Fruit fly (Drosophila melanogaster): ENCODE results near the gene eIF5B.

eIF5B gene

dm6 chr3L:3472786-3473185, 12.0 kb upstream of the eIF5B start (continued):
- TF ChIP-seq CG17385 (GFP tag; optimal IDR thresholded peaks at IDR 0.05) (peak; percentile 78), CG33557 (GFP tag; optimal IDR thresholded peaks at IDR 0.05) (no peak), CG4707 (GFP tag; optimal IDR thresholded peaks at IDR 0.05) (peak; percentile 14), inv (GFP tag; IDR thresholded peaks at IDR 0.05; ENCODE audit: partially characterized antibody) (no peak), Atf3 (GFP tag; optimal IDR thresholded peaks at IDR 0.05) (no peak), CG3838 (GFP tag; optimal IDR thresholded peaks at IDR 0.05) (no peak), psq (GFP tag; optimal IDR thresholded peaks at IDR 0.05) (no peak), tup (GFP tag; optimal IDR thresholded peaks at IDR 0.05) (peak; percentile 14), CG4424 (GFP tag; optimal IDR thresholded peaks at IDR 0.05) (peak; percentile 56), tgo (GFP tag; IDR thresholded peaks at IDR 0.05) (peak; percentile 25; the same call in 1 of the 3 replicates), Hmr (GFP tag; optimal IDR thresholded peaks at IDR 0.05) (peak; percentile 94), zfh1 (GFP tag; IDR thresholded peaks at IDR 0.05) (peak; percentile 36; the same call in 1 of the 3 replicates), az2 (GFP tag; optimal IDR thresholded peaks at IDR 0.05) (peak; percentile 38), hth (optimal IDR thresholded peaks at IDR 0.05) (no peak), CG11695 (GFP tag; IDR thresholded peaks at IDR 0.05) (peak; percentile 74; the same call in 2 of the 3 replicates), CG16779 (GFP tag; IDR thresholded peaks at IDR 0.05) (peak; percentile 81), Spps (tag; optimal IDR thresholded peaks at IDR 0.05) (no peak), pnt (GFP tag; optimal IDR thresholded peaks at IDR 0.05) (peak; percentile 26), Blimp-1 (GFP tag; optimal IDR thresholded peaks at IDR 0.05) (peak; percentile 58), CG6254 (GFP tag; optimal IDR thresholded peaks at IDR 0.05) (peak; percentile 42), Ets65A (GFP tag) (no peak), grn (GFP tag; optimal IDR thresholded peaks at IDR 0.05) (peak; percentile 1), knrl (GFP tag; IDR thresholded peaks at IDR 0.05; ENCODE audit: partially characterized antibody) (no peak), CG15601 (tag; optimal IDR thresholded peaks at IDR 0.05) (peak; percentile 28), Hr39 (optimal IDR thresholded peaks at IDR 0.05) (no peak), CG13123 (GFP tag; optimal IDR thresholded peaks at IDR 0.05) (no peak), CG15073 (GFP tag; optimal IDR thresholded peaks at IDR 0.05) (no peak), CG12659 (GFP tag; optimal IDR thresholded peaks at IDR 0.05) (peak; percentile 65), chinmo (GFP tag; IDR thresholded peaks at IDR 0.05; ENCODE audit: partially characterized antibody) (no peak), gcm2 (GFP tag; optimal IDR thresholded peaks at IDR 0.05) (no peak), Jarid2 (GFP tag; optimal IDR thresholded peaks at IDR 0.05) (peak; percentile 19), amos (GFP tag; IDR thresholded peaks at IDR 0.05; ENCODE audit: partially characterized antibody) (no peak), eyg (GFP tag; optimal IDR thresholded peaks at IDR 0.05) (no peak), CG9727 (GFP tag; optimal IDR thresholded peaks at IDR 0.05) (peak; percentile 69), CG10979 (tag; optimal IDR thresholded peaks at IDR 0.05) (peak; percentile 48), Dek (tag; optimal IDR thresholded peaks at IDR 0.05) (peak; percentile 83), sens-2 (GFP tag; IDR thresholded peaks at IDR 0.05) (no peak), BEAF-32 (GFP tag; optimal IDR thresholded peaks at IDR 0.05) (no peak), stc (GFP tag; IDR thresholded peaks at IDR 0.05) (peak; percentile 73), unc-4 (GFP tag; IDR thresholded peaks at IDR 0.05; ENCODE audit: partially characterized antibody) (no peak), Nf-YA (GFP tag; IDR thresholded peaks at IDR 0.05) (no peak), zfh2 (GFP tag; optimal IDR thresholded peaks at IDR 0.05) (peak; percentile 53), CG4328 (GFP tag; optimal IDR thresholded peaks at IDR 0.05) (peak; percentile 63), TFAM (GFP tag; optimal IDR thresholded peaks at IDR 0.05) (no peak), ERR (GFP tag; optimal IDR thresholded peaks at IDR 0.05) (peak; percentile 3), CG30431 (GFP tag; optimal IDR thresholded peaks at IDR 0.05) (peak; percentile 18), nmo (GFP tag; optimal IDR thresholded peaks at IDR 0.05) (peak; percentile 32), ash1 (GFP tag; optimal IDR thresholded peaks at IDR 0.05) (peak; percentile 12), chm (GFP tag; IDR thresholded peaks at IDR 0.05) (peak; percentile 78; the same call in 1 of the 2 replicates), HLH3B (GFP tag; IDR thresholded peaks at IDR 0.05) (peak; percentile 68), gro (GFP tag; optimal IDR thresholded peaks at IDR 0.05) (peak; percentile 61)
